Fruit fly (Drosophila melanogaster): ENCODE results near the gene CG12499.
A peak's percentile ranks its signal among the peaks of the same experiment; 100 is the strongest.

The CG12499 gene

DNA sequence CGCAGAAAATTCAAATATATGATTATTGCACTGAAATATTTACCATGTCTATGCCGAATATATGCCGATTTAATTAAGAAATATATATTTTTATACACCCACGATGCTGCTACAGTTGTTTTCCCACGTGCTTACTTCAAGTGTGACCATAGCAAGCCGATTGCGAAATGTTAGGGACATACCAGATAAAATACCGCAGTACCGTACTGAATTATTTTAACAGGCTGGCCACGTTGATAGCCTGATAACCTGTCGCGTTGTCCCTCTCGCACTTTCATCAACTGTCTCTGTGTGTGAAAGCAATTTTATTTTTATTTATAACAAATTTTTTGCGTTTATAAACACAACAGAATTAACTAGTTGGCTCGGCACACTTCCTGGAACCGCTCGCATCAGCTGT is 25.5 kb downstream of the CG12499 start, which contains the start of the genes Nop56 and mats:
Nop56 (minus strand) TSS at position 158 of the 400 bp plus-strand sequence.
mats (plus strand) TSS at position 251 of the 400 bp plus-strand sequence.
- TF ChIP-seq CG4496 (GFP tag; IDR thresholded peaks at IDR 0.05): 0 out of 3 replicates have a peak, but pooled peaks have one; percentile 29
- no peak for TF ChIP-seq CG10348 (GFP tag; IDR thresholded peaks at IDR 0.05)

DNA sequence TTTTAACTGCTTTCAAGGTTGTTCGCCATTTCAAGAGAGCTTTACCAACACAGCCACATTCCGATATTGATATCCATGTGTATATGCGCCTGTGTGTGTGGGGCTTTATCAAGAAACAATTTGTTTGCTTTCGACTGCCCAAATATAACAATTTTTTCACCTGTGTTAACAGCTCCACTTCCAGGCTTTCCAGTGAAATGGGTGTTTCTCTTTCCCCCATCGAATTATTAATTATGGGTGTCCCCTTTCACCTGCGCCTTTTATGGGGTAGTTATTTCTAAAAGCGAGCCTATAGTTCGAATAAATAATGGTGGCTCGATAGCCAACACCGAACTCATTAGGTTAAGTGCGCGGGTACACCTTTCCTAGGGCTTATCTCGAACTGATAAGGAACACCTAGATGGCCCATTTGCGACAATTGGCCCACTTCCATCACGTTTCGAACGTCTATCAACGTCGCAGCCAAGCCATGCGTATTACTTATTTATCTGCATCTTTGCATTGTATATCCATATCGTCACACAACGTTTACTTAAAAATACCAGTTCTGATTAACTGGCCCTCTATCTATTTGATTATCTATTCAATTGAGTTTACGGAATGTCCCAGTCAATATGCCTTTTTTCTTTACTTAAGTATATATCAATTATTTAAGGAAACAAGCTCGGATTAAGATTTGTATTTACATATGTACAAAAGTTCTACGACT is 34.4 kb downstream of the CG12499 start:
- no peak for TF ChIP-seq CG9948 (tag; optimal IDR thresholded peaks at IDR 0.05)
- TF ChIP-seq CG13204 (GFP tag; optimal IDR thresholded peaks at IDR 0.05): no peak
- no peak for TF ChIP-seq CG8159 (tag; optimal IDR thresholded peaks at IDR 0.05)
- no peak for TF ChIP-seq CG4496 (GFP tag; IDR thresholded peaks at IDR 0.05)
- TF ChIP-seq D1 (tag; optimal IDR thresholded peaks at IDR 0.05): no peak
- no peak for TF ChIP-seq CG17806 (tag; optimal IDR thresholded peaks at IDR 0.05)
- TF ChIP-seq Pif1A (GFP tag; optimal IDR thresholded peaks at IDR 0.05): no peak
- TF ChIP-seq Snoo (tag; optimal IDR thresholded peaks at IDR 0.05): no peak
- TF ChIP-seq CG8301 (tag; optimal IDR thresholded peaks at IDR 0.05): no peak
- no peak for TF ChIP-seq gl (tag; optimal IDR thresholded peaks at IDR 0.05)

- TF ChIP-seq CG32121 (GFP tag; IDR thresholded peaks at IDR 0.05) (peak; percentile 45; the same call in 1 of the 2 replicates), Snoo (tag; optimal IDR thresholded peaks at IDR 0.05) (peak; percentile 70), CG13204 (GFP tag; optimal IDR thresholded peaks at IDR 0.05) (no peak), fd96Ca (GFP tag; IDR thresholded peaks at IDR 0.05) (peak; percentile 70), Pif1B (GFP tag; optimal IDR thresholded peaks at IDR 0.05) (peak; percentile 14), Pif1A (GFP tag; optimal IDR thresholded peaks at IDR 0.05) (no peak), gl (tag; optimal IDR thresholded peaks at IDR 0.05) (no peak), CG8159 (tag; optimal IDR thresholded peaks at IDR 0.05) (peak; percentile 62), CG8301 (tag; optimal IDR thresholded peaks at IDR 0.05) (no peak), CG14655 (GFP tag; optimal IDR thresholded peaks at IDR 0.05) (no peak), CG15710 (tag; optimal IDR thresholded peaks at IDR 0.05) (peak; percentile 64), CG12605 (GFP tag; IDR thresholded peaks at IDR 0.05) (no peak), CG10348 (GFP tag; IDR thresholded peaks at IDR 0.05) (0 out of 2 replicates have a peak, but pooled peaks have one; percentile 14), D1 (tag; optimal IDR thresholded peaks at IDR 0.05) (no peak), Ets98B (GFP tag; IDR thresholded peaks at IDR 0.05) (no peak), CG34367 (tag; optimal IDR thresholded peaks at IDR 0.05) (no peak), CG9948 (tag; optimal IDR thresholded peaks at IDR 0.05) (peak; percentile 35), CG17806 (tag; optimal IDR thresholded peaks at IDR 0.05) (peak; percentile 20), rn (GFP tag; IDR thresholded peaks at IDR 0.05) (0 out of 2 replicates have a peak, but pooled peaks have one; percentile 9), CG4496 (GFP tag; IDR thresholded peaks at IDR 0.05) (no peak), EcR (GFP tag; optimal IDR thresholded peaks at IDR 0.05) (no peak)
Observed at dm6 chr3R:22410537-22411360, 35.6 kb downstream of the CG12499 start, which contains the start of the genes CG13850 and lqfR. CG13850 (minus strand) TSS chr3R:22410915. lqfR (plus strand) TSS chr3R:22411301.

dm6 chr3R:22405639-22406038 is 40.7 kb downstream of the CG12499 start, which contains the start of gene CG13855:
CG13855 (plus strand) TSS chr3R:22405939.
- TF ChIP-seq CG34367 (tag; optimal IDR thresholded peaks at IDR 0.05): no peak
- no peak for TF ChIP-seq D1 (tag; optimal IDR thresholded peaks at IDR 0.05)
- no peak for TF ChIP-seq CG15710 (tag; optimal IDR thresholded peaks at IDR 0.05)
- TF ChIP-seq CG13204 (GFP tag; optimal IDR thresholded peaks at IDR 0.05): no peak
- TF ChIP-seq CG8159 (tag; optimal IDR thresholded peaks at IDR 0.05): no peak
- no peak for TF ChIP-seq CG4496 (GFP tag; IDR thresholded peaks at IDR 0.05)
- no peak for TF ChIP-seq CG14655 (GFP tag; optimal IDR thresholded peaks at IDR 0.05)
- TF ChIP-seq EcR (GFP tag; optimal IDR thresholded peaks at IDR 0.05): no peak
- TF ChIP-seq fd96Ca (GFP tag; IDR thresholded peaks at IDR 0.05): no peak
- TF ChIP-seq Pif1A (GFP tag; optimal IDR thresholded peaks at IDR 0.05): no peak
- no peak for TF ChIP-seq CG10348 (GFP tag; IDR thresholded peaks at IDR 0.05)
- no peak for TF ChIP-seq Snoo (tag; optimal IDR thresholded peaks at IDR 0.05)
- no peak for TF ChIP-seq Ets98B (GFP tag; IDR thresholded peaks at IDR 0.05)
- no peak for TF ChIP-seq rn (GFP tag; IDR thresholded peaks at IDR 0.05)
- TF ChIP-seq gl (tag; optimal IDR thresholded peaks at IDR 0.05): no peak
- TF ChIP-seq CG12605 (GFP tag; IDR thresholded peaks at IDR 0.05): no peak

dm6 chr3R:22402355-22402754 is 44.0 kb downstream of the CG12499 start, which contains the start of gene CG13856:
CG13856 (plus strand) TSS chr3R:22402655.
- TF ChIP-seq Pif1B (GFP tag; optimal IDR thresholded peaks at IDR 0.05) (no peak), CG9948 (tag; optimal IDR thresholded peaks at IDR 0.05) (no peak), CG8301 (tag; optimal IDR thresholded peaks at IDR 0.05) (no peak), CG17806 (tag; optimal IDR thresholded peaks at IDR 0.05) (no peak), D1 (tag; optimal IDR thresholded peaks at IDR 0.05) (no peak), EcR (GFP tag; optimal IDR thresholded peaks at IDR 0.05) (no peak), CG34367 (tag; optimal IDR thresholded peaks at IDR 0.05) (no peak), CG12605 (GFP tag; IDR thresholded peaks at IDR 0.05) (no peak), Snoo (tag; optimal IDR thresholded peaks at IDR 0.05) (no peak)

Data from whole organism, pupa.